Worm (Caenorhabditis elegans): Measurements from ENCODE around the gene Y6G8.14.
"Not testable (repeated sequence)": the region's sequence is repeated elsewhere in the genome, so short reads cannot be mapped to it uniquely, and the experiment has no call there.

Y6G8.14 gene

ce11 chrV:17614251-17614650 is at the start of gene Y6G8.14:
Y6G8.14 (minus strand) TSS chrV:17614351.
- TF ChIP-seq unc-62 (GFP tag; optimal IDR thresholded peaks at IDR 0.05) = no peak

- TF ChIP-seq unc-62 (GFP tag; optimal IDR thresholded peaks at IDR 0.05) = no peak
These were observed 48.1 kb upstream of the Y6G8.14 start for ce11 chrV:17662260-17662659.

- no peak for TF ChIP-seq unc-62 (GFP tag; optimal IDR thresholded peaks at IDR 0.05)
These were observed 45.9 kb upstream of the Y6G8.14 start, which contains the start of gene dgat-2 for ce11 chrV:17660003-17660402. dgat-2 (plus strand) TSS chrV:17660303.

- TF ChIP-seq unc-62 (GFP tag; optimal IDR thresholded peaks at IDR 0.05) = no peak
These were observed 45.1 kb upstream of the Y6G8.14 start, which contains the start of gene fbxa-108 for ce11 chrV:17659228-17659627. fbxa-108 (minus strand) TSS chrV:17659385.

- TF ChIP-seq unc-62 (GFP tag; optimal IDR thresholded peaks at IDR 0.05) = no peak
These were observed 44.7 kb upstream of the Y6G8.14 start for ce11 chrV:17658824-17659223.

ce11 chrV:17655205-17655604 is 41.1 kb upstream of the Y6G8.14 start:
- no peak for TF ChIP-seq unc-62 (GFP tag; optimal IDR thresholded peaks at IDR 0.05)

ce11 chrV:17650427-17650826 is 36.3 kb upstream of the Y6G8.14 start, which contains the start of gene fbxa-192:
fbxa-192 (minus strand) TSS chrV:17650527.
- no peak for TF ChIP-seq unc-62 (GFP tag; optimal IDR thresholded peaks at IDR 0.05)

ce11 chrV:17628566-17628965 is 14.4 kb upstream of the Y6G8.14 start, which contains the start of gene F57G4.10:
F57G4.10 (plus strand) TSS chrV:17628866.
- TF ChIP-seq unc-62 (GFP tag; optimal IDR thresholded peaks at IDR 0.05) = no peak

ce11 chrV:17624906-17625305 is 10.8 kb upstream of the Y6G8.14 start, which contains the start of gene F57G4.11:
F57G4.11 (plus strand) TSS chrV:17625206.
- no peak for TF ChIP-seq unc-62 (GFP tag; optimal IDR thresholded peaks at IDR 0.05)

- no peak for TF ChIP-seq unc-62 (GFP tag; optimal IDR thresholded peaks at IDR 0.05)
These were observed 9.1 kb upstream of the Y6G8.14 start, which contains the start of gene F57G4.1 for ce11 chrV:17623230-17623629. F57G4.1 (plus strand) TSS chrV:17623530.

- no peak for TF ChIP-seq unc-62 (GFP tag; optimal IDR thresholded peaks at IDR 0.05)
These were observed 6.1 kb upstream of the Y6G8.14 start, which contains the start of gene Y6G8.8 for ce11 chrV:17620266-17620665. Y6G8.8 (plus strand) TSS chrV:17620566.

ce11 chrV:17616807-17617206 is 2.7 kb upstream of the Y6G8.14 start, which contains the start of gene Y6G8.6:
Y6G8.6 (minus strand) TSS chrV:17616904.
- TF ChIP-seq unc-62 (GFP tag; optimal IDR thresholded peaks at IDR 0.05) = no peak

- TF ChIP-seq unc-62 (GFP tag; optimal IDR thresholded peaks at IDR 0.05) = no peak
These were observed 1.5 kb upstream of the Y6G8.14 start, which contains the start of gene Y6G8.5 for ce11 chrV:17615609-17616008. Y6G8.5 (minus strand) TSS chrV:17615709.

ce11 chrV:17610503-17610902 is 3.6 kb downstream of the Y6G8.14 start, which contains the start of gene Y6G8.15:
Y6G8.15 (minus strand) TSS chrV:17610603.
- TF ChIP-seq unc-62 (GFP tag; optimal IDR thresholded peaks at IDR 0.05) = not testable (repeated sequence)

ce11 chrV:17607797-17608196 is 6.4 kb downstream of the Y6G8.14 start, which contains the start of gene srz-91:
srz-91 (plus strand) TSS chrV:17608097.
- TF ChIP-seq unc-62 (GFP tag; optimal IDR thresholded peaks at IDR 0.05) = no peak

- TF ChIP-seq unc-62 (GFP tag; optimal IDR thresholded peaks at IDR 0.05) = not testable (repeated sequence)
These were observed 8.1 kb downstream of the Y6G8.14 start, which contains the start of gene Y6G8.16 for ce11 chrV:17606050-17606449. Y6G8.16 (plus strand) TSS chrV:17606350.

- TF ChIP-seq unc-62 (GFP tag; optimal IDR thresholded peaks at IDR 0.05) = no peak
These were observed 12.6 kb downstream of the Y6G8.14 start, which contains the start of gene ztf-25 for ce11 chrV:17601520-17601919. ztf-25 (plus strand) TSS chrV:17601820.
